Worm (Caenorhabditis elegans): Measurements from ENCODE around the gene K11H3.8.

DNA sequence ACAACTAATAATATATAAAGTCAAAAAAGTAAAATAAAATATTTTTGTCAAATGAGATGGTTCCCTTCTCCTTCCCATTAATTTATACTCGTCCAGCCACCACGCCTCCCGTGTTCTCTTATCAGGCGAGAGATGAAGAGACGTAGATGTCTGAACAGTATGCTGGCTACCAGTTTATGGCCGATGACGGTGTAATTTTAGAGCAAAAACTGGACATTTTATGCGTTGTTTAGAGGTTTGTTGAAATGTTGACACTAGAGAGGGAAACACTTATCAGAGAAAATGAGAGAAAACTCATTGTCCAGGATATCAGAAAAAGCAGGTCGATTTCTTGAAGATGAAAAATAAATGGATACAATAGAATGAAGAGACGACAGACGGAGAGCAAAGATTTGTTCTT is 22.1 kb downstream of the K11H3.8 start:
- no peak for TF ChIP-seq hlh-15 (tag; optimal IDR thresholded peaks at IDR 0.05)
- TF ChIP-seq ceh-18 (tag; optimal IDR thresholded peaks at IDR 0.05): no peak
- no peak for TF ChIP-seq unc-55 (GFP tag; optimal IDR thresholded peaks at IDR 0.05)
- no peak for TF ChIP-seq unc-86 (tag; optimal IDR thresholded peaks at IDR 0.05)
- no peak for TF ChIP-seq tbx-7 (tag; optimal IDR thresholded peaks at IDR 0.05)
- no peak for TF ChIP-seq hlh-13 (GFP tag; optimal IDR thresholded peaks at IDR 0.05)
- TF ChIP-seq fkh-10 (GFP tag; optimal IDR thresholded peaks at IDR 0.05): no peak
